Worm (Caenorhabditis elegans) whole organism, late embryonic: ENCODE data around the gene ZK616.8.

Source experiments
- C38D4.7 ChIP-seq: fragments of 200-800 bp; sonication (Bioruptor generic); optimal IDR thresholded peaks from 2 replicates; lab custom pipeline; 2018; ENCODE audit warnings: mild to moderate bottlenecking, missing genetic modification characterization, moderate library complexity, missing compliant biosample characterization
- K02D7.2 ChIP-seq: sonication (generic microtip); optimal IDR thresholded peaks from 2 replicates; lab custom pipeline; 2017; ENCODE audit warnings: mild to moderate bottlenecking, missing genetic modification characterization, missing compliant biosample characterization
- K09A11.1 ChIP-seq: sonication (generic microtip); optimal IDR thresholded peaks from 2 replicates; lab custom pipeline; 2017; ENCODE audit warnings: antibody characterized with exemption, mild to moderate bottlenecking, missing genetic modification characterization, missing compliant biosample characterization; ENCODE audit not compliant: insufficient read depth
- T23F11.4 ChIP-seq: fragments of 200-800 bp; sonication (Bioruptor generic); optimal IDR thresholded peaks from 2 replicates; lab custom pipeline; 2018; ENCODE audit warnings: mild to moderate bottlenecking, missing genetic modification characterization, missing compliant biosample characterization
- ama-1 ChIP-seq: fragments of 150-350 bp; optimal IDR thresholded peaks from 2 replicates; lab custom pipeline; 2014
- ceh-14 ChIP-seq: sonication (generic microtip); optimal IDR thresholded peaks from 2 replicates; lab custom pipeline; 2016; ENCODE audit warnings: missing genotype, missing genetic modification characterization, missing compliant biosample characterization
- ceh-18 ChIP-seq: sonication (generic microtip); optimal IDR thresholded peaks from 2 replicates; lab custom pipeline; 2016; ENCODE audit warnings: missing genetic modification characterization, missing compliant biosample characterization
- ceh-19 ChIP-seq: fragments of 200-800 bp; sonication (Bioruptor generic); optimal IDR thresholded peaks from 2 replicates; lab custom pipeline; 2018; ENCODE audit warnings: mild to moderate bottlenecking, missing genetic modification characterization, missing compliant biosample characterization
- ceh-2 ChIP-seq: sonication (generic microtip); optimal IDR thresholded peaks from 2 replicates; lab custom pipeline; 2016; ENCODE audit warnings: missing genotype, missing genetic modification characterization, missing compliant biosample characterization
- ceh-22 ChIP-seq: sonication (generic microtip); optimal IDR thresholded peaks from 2 replicates; lab custom pipeline; 2017; ENCODE audit warnings: missing biosample characterization, missing genetic modification characterization
- ceh-31 ChIP-seq: sonication (generic microtip); optimal IDR thresholded peaks from 2 replicates; lab custom pipeline; 2016; ENCODE audit warnings: missing genetic modification characterization, missing compliant biosample characterization
- ceh-34 ChIP-seq: sonication (generic microtip); optimal IDR thresholded peaks from 2 replicates; lab custom pipeline; 2016; ENCODE audit warnings: mild to moderate bottlenecking, missing genetic modification characterization, missing compliant biosample characterization
- ceh-45 ChIP-seq: fragments of 200-800 bp; sonication (Bioruptor generic); IDR thresholded peaks from 2 replicates; pipeline ENCODE4 v1.3.6; 2022; ENCODE audit warnings: missing genetic modification reagents, missing genetic modification characterization, missing compliant biosample characterization
- ceh-6 ChIP-seq: fragments of 200-800 bp; sonication (Bioruptor generic); optimal IDR thresholded peaks from 2 replicates; lab custom pipeline; 2018; ENCODE audit warnings: mild to moderate bottlenecking, missing genetic modification characterization, missing compliant biosample characterization
- ceh-9 ChIP-seq: sonication (generic microtip); optimal IDR thresholded peaks from 2 replicates; lab custom pipeline; 2016; ENCODE audit warnings: mild to moderate bottlenecking, missing genetic modification characterization, inconsistent platforms, missing compliant biosample characterization
- dve-1 ChIP-seq: sonication (generic microtip); optimal IDR thresholded peaks from 2 replicates; lab custom pipeline; 2017; ENCODE audit warnings: antibody characterized with exemption, mild to moderate bottlenecking, missing genetic modification characterization, missing compliant biosample characterization
- ets-4 ChIP-seq: sonication (generic microtip); optimal IDR thresholded peaks from 2 replicates; lab custom pipeline; 2016; ENCODE audit warnings: missing genetic modification characterization, missing compliant biosample characterization
- fax-1 ChIP-seq: sonication (generic microtip); optimal IDR thresholded peaks from 2 replicates; lab custom pipeline; 2016; ENCODE audit warnings: missing genotype, missing genetic modification characterization, missing compliant biosample characterization
- fkh-10 ChIP-seq: fragments of 150-350 bp; optimal IDR thresholded peaks from 2 replicates; lab custom pipeline; 2014; ENCODE audit warnings: missing biosample characterization, missing genetic modification reagents, missing genetic modification characterization
- fkh-6 ChIP-seq: sonication (generic microtip); optimal IDR thresholded peaks from 2 replicates; lab custom pipeline; 2016; ENCODE audit warnings: missing genetic modification characterization, missing compliant biosample characterization
- hlh-15 ChIP-seq: sonication (generic microtip); optimal IDR thresholded peaks from 2 replicates; lab custom pipeline; 2016; ENCODE audit warnings: missing genetic modification characterization, missing compliant biosample characterization
- hlh-30 ChIP-seq: sonication (generic microtip); optimal IDR thresholded peaks from 2 replicates; lab custom pipeline; 2017; ENCODE audit warnings: antibody characterized with exemption, missing genetic modification characterization, missing compliant biosample characterization; ENCODE audit not compliant: insufficient read depth
- hlh-8 ChIP-seq: sonication (generic microtip); optimal IDR thresholded peaks from 2 replicates; lab custom pipeline; 2016; ENCODE audit warnings: missing genotype, missing genetic modification characterization, missing compliant biosample characterization
- lim-6 ChIP-seq: sonication (generic microtip); optimal IDR thresholded peaks from 2 replicates; lab custom pipeline; 2016; ENCODE audit warnings: missing genetic modification characterization, missing compliant biosample characterization
- madf-2 ChIP-seq: sonication (generic microtip); optimal IDR thresholded peaks from 2 replicates; lab custom pipeline; 2017; ENCODE audit warnings: missing genetic modification characterization, missing compliant biosample characterization
- nfya-1 ChIP-seq: sonication (generic microtip); optimal IDR thresholded peaks from 2 replicates; lab custom pipeline; 2017; ENCODE audit warnings: missing genetic modification characterization, mild to moderate bottlenecking, missing compliant biosample characterization, antibody characterized with exemption, moderate library complexity
- nhr-232 ChIP-seq: sonication (generic microtip); optimal IDR thresholded peaks from 2 replicates; lab custom pipeline; 2016; ENCODE audit warnings: missing genetic modification characterization, missing compliant biosample characterization
- odd-2 ChIP-seq: sonication (generic microtip); optimal IDR thresholded peaks from 2 replicates; lab custom pipeline; 2017; ENCODE audit warnings: antibody characterized with exemption, mild to moderate bottlenecking, missing genetic modification characterization, missing compliant biosample characterization
- pha-2 ChIP-seq: sonication (generic microtip); optimal IDR thresholded peaks from 2 replicates; lab custom pipeline; 2017; ENCODE audit warnings: mild to moderate bottlenecking, missing genetic modification characterization, missing compliant biosample characterization
- pqm-1 ChIP-seq: sonication (generic microtip); optimal IDR thresholded peaks from 2 replicates; lab custom pipeline; 2016; ENCODE audit warnings: missing genetic modification characterization, missing compliant biosample characterization
- pros-1 ChIP-seq: fragments of 150-350 bp; optimal IDR thresholded peaks from 2 replicates; lab custom pipeline; 2014; ENCODE audit warnings: missing biosample characterization, missing genetic modification reagents, missing genetic modification characterization
- ref-2 ChIP-seq: sonication (generic microtip); optimal IDR thresholded peaks from 2 replicates; lab custom pipeline; 2016; ENCODE audit warnings: missing genetic modification characterization, missing compliant biosample characterization
- sdc-2 ChIP-seq: sonication (generic microtip); optimal IDR thresholded peaks from 2 replicates; lab custom pipeline; 2016; ENCODE audit warnings: missing genotype, missing genetic modification characterization, missing compliant biosample characterization
- sox-2 ChIP-seq: fragments of 200-800 bp; sonication (Bioruptor generic); IDR thresholded peaks from 2 replicates; pipeline ENCODE4 v1.3.6; 2022; ENCODE audit warnings: missing genetic modification reagents, missing genetic modification characterization, missing compliant biosample characterization
- sox-4 ChIP-seq: sonication (generic microtip); optimal IDR thresholded peaks from 2 replicates; lab custom pipeline; 2017; ENCODE audit warnings: mild to moderate bottlenecking, missing genetic modification characterization, inconsistent platforms, missing compliant biosample characterization
- syd-9 ChIP-seq: sonication (generic microtip); optimal IDR thresholded peaks from 2 replicates; lab custom pipeline; 2016; ENCODE audit warnings: mild to moderate bottlenecking, missing genetic modification characterization, moderate library complexity, missing compliant biosample characterization
- tbx-2 ChIP-seq: sonication (generic microtip); optimal IDR thresholded peaks from 2 replicates; lab custom pipeline; 2016; ENCODE audit warnings: missing genetic modification characterization, missing compliant biosample characterization
- unc-3 ChIP-seq, 2 experiments: fragments of 200-800 bp in 1 of 2; sonication (Bioruptor generic) in 1 of 2; sonication (generic microtip) in 1 of 2; conservative IDR thresholded peaks in 1 of 2; optimal IDR thresholded peaks in 1 of 2; 2 replicates each; pipeline versions ENCODE4 v1.3.6 to Lab custom; 2016 to 2022; ENCODE audit warnings: missing compliant biosample characterization in 2 of 2, missing genetic modification characterization in 2 of 2, missing genetic modification reagents in 1 of 2
- unc-42 ChIP-seq: sonication (generic microtip); optimal IDR thresholded peaks from 2 replicates; lab custom pipeline; 2016; ENCODE audit warnings: missing genotype, missing genetic modification characterization, missing compliant biosample characterization
- unc-55 ChIP-seq: sonication (generic microtip); optimal IDR thresholded peaks from 2 replicates; lab custom pipeline; 2017; ENCODE audit warnings: missing biosample characterization, missing genetic modification reagents, missing genetic modification characterization
- ztf-16 ChIP-seq: sonication (generic microtip); optimal IDR thresholded peaks from 2 replicates; lab custom pipeline; 2017; ENCODE audit warnings: missing genetic modification characterization, missing compliant biosample characterization

Gene ZK616.8

DNA sequence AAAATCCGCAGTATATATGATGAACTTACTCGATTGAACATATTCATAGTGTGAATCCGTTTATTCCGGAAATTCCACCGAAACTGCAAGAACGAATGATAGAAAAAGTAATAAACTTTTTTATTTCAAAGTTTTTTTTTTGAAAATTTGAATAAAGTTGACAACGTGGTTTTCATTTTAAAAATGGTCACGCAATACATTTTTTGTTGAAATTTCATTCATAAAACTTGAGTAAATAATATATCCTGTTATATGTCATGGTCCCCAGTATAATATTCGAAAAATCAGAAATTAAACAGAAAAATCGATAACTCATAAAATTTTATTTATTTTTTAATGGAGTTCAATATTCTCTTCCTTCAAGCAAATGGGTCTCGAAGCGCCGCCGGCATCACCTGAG is 873 bp downstream of the ZK616.8 start, which contains the start of gene ZK616.65:
Gene ZK616.65, minus strand, starts transcription at position 101 of the 400 bp plus-strand sequence.
- TF ChIP-seq lim-6 (tag; lab: Kevin White, UChicago) (no peak), ceh-31 (no peak), hlh-8 (no peak), ceh-18 (no peak), ceh-2 (tag; lab: Kevin White, UChicago) (no peak), hlh-15 (tag; lab: Kevin White, UChicago) (no peak), ceh-14 (tag; lab: Kevin White, UChicago) (no peak), unc-42 (tag; lab: Kevin White, UChicago) (no peak)
- TF ChIP-seq, all 69 proteins: peak for 0

DNA sequence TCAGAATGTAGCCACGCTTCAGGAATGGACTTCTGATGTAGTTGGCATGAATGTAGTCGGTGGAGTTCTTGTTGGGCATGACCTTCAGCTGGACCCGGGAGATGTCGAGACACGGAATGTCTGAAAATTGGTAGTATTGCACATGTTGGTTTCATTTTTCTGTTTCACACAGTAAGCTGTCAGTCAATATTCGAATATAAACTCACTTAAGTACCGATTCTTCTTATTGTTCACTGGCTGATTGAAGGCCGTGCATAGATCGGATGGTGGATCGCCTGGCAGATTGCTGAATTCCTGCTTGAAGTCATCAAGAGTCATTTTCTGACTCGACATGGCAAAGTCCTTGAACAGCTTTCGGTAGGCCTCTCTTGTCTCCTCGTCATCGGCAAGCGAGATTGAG is 2.9 kb downstream of the ZK616.8 start:
- TF ChIP-seq unc-55 (no peak), unc-42 (tag; lab: Kevin White, UChicago) (no peak), ama-1 (lab: Kevin White, UChicago) (no peak), ztf-16 (no peak), sox-4 (tag; lab: Kevin White, UChicago) (no peak), pha-2 (tag; lab: Kevin White, UChicago) (no peak), odd-2 (no peak), syd-9 (no peak), ref-2 (tag; lab: Kevin White, UChicago) (no peak), ceh-22 (tag; lab: Kevin White, UChicago) (no peak), dve-1 (tag; lab: Kevin White, UChicago) (no peak), ets-4 (tag; lab: Kevin White, UChicago) (no peak), ceh-19 (GFP tag; lab: Kevin White, UChicago) (no peak), ceh-45 (GFP tag; lab: Robert Waterston, UW) (no peak), lim-6 (tag; lab: Kevin White, UChicago) (no peak)
- TF ChIP-seq, all 69 proteins: peak for 0

DNA sequence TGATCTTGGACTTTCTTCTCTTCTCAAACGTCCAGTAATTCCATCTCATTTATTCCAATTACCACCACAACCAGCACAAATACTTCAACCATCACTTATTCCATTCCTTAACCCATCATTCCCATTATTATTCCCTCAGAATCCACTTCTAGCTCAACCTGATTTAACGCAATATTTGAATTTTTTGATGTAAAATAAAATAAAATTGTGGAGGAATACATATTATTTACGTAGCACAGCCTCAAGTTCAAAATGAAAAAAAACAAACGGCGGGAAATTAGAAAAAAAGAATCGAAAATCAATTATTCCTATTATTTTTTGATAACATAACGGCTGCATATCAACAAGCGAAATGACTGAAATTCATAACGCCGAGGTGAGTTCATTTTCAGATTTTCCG is 6.6 kb downstream of the ZK616.8 start, which contains the start of gene ZK616.61:
Gene ZK616.61, plus strand, starts transcription at position 301 of the 400 bp plus-strand sequence.
- TF ChIP-seq T23F11.4 (no peak), K02D7.2 (tag; lab: Kevin White, UChicago) (no peak), ceh-31 (no peak), C38D4.7 (GFP tag; lab: Kevin White, UChicago) (no peak), ref-2 (tag; lab: Kevin White, UChicago) (no peak), unc-55 (no peak), pha-2 (tag; lab: Kevin White, UChicago) (no peak), fkh-10 (GFP tag; lab: Kevin White, UChicago) (no peak), sox-2 (no peak), ceh-18 (no peak), tbx-2 (tag; lab: Kevin White, UChicago) (no peak), nfya-1 (tag; lab: Kevin White, UChicago) (no peak), K09A11.1 (tag; lab: Kevin White, UChicago) (no peak), ama-1 (lab: Kevin White, UChicago) (no peak)

DNA sequence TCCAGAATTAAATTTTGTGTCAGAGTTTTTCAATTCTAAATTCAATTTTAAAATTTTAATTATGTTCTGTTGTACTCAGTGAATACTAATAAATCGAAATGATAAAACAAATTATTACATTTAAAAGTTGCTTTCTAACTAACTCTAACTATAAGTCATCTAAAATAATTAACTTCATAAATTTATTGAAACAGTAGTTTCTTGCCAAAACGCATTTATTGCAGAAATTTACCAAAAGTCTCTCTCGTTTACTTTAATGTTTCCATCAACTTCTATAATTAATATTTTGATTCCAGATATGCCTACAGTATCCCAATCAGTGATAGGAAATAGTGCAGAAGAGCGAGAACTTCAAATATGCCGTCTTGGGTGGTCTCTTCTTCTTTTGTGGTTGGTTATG is 11.4 kb downstream of the ZK616.8 start, which contains the start of gene ZK616.1:
Gene ZK616.1, plus strand, starts transcription at position 301 of the 400 bp plus-strand sequence.
- no peak for TF ChIP-seq tbx-2 (tag; lab: Kevin White, UChicago)
- TF ChIP-seq unc-3 (GFP tag; conservative IDR thresholded peaks at IDR 0.05; lab: Robert Waterston, UW): no peak
- no peak for TF ChIP-seq unc-3 (tag; optimal IDR thresholded peaks at IDR 0.05; lab: Kevin White, UChicago)
- no peak for TF ChIP-seq ceh-2 (tag; lab: Kevin White, UChicago)

- no peak for TF ChIP-seq nfya-1 (tag; lab: Kevin White, UChicago)
- no peak for TF ChIP-seq ref-2 (tag; lab: Kevin White, UChicago)
- TF ChIP-seq madf-2 (tag; lab: Kevin White, UChicago): no peak
- TF ChIP-seq ceh-9 (tag; lab: Kevin White, UChicago): no peak
- no peak for TF ChIP-seq pqm-1 (tag; lab: Kevin White, UChicago)
- TF ChIP-seq fkh-6 (tag; lab: Kevin White, UChicago): no peak
- TF ChIP-seq fax-1 (tag; lab: Kevin White, UChicago): no peak
- no peak for TF ChIP-seq sdc-2
- TF ChIP-seq ceh-22 (tag; lab: Kevin White, UChicago): no peak
- no peak for TF ChIP-seq nhr-232
- no peak for TF ChIP-seq ets-4 (tag; lab: Kevin White, UChicago)
- no peak for TF ChIP-seq ceh-2 (tag; lab: Kevin White, UChicago)
- TF ChIP-seq hlh-30 (tag; lab: Kevin White, UChicago): no peak
- no peak for TF ChIP-seq ceh-34
- no peak for TF ChIP-seq pros-1 (tag; lab: Kevin White, UChicago)
- TF ChIP-seq ceh-6 (GFP tag; lab: Kevin White, UChicago): no peak
- no peak for TF ChIP-seq ceh-45 (GFP tag; lab: Robert Waterston, UW)
- no peak for TF ChIP-seq ceh-19 (GFP tag; lab: Kevin White, UChicago)
These were observed 14.5 kb downstream of the ZK616.8 start, which contains the start of gene ZK616.2 for ce11 chrIV:5397539-5397938. Gene ZK616.2 (plus strand): TSS chrIV:5397839.
